Fruit fly (Drosophila melanogaster) whole organism: ENCODE data around the gene PGAP5.

Experiments
- CG8478 ChIP-seq: fragments of >200 bp; optimal IDR thresholded peaks from 2 replicates; lab custom pipeline; 2018; ENCODE audit warnings: inconsistent platforms
- Dll ChIP-seq: fragments of >200 bp; optimal IDR thresholded peaks from 2 replicates; lab custom pipeline; 2017
- EcR ChIP-seq, 2 experiments: fragments of >200 bp; optimal IDR thresholded peaks; 2 replicates each; lab custom pipeline; 2017; ENCODE audit warnings: missing biosample characterization in 2 of 2, missing genetic modification characterization in 2 of 2, missing genetic modification reagents in 2 of 2
- pan ChIP-seq: fragments of >200 bp; optimal IDR thresholded peaks from 2 replicates; lab custom pipeline; 2017
- psq ChIP-seq: fragments of >200 bp; optimal IDR thresholded peaks from 2 replicates; lab custom pipeline; 2017
- usp ChIP-seq: fragments of >200 bp; optimal IDR thresholded peaks from 2 replicates; lab custom pipeline; 2017; ENCODE audit warnings: missing biosample characterization, missing genetic modification characterization, mixed read lengths

DNA sequence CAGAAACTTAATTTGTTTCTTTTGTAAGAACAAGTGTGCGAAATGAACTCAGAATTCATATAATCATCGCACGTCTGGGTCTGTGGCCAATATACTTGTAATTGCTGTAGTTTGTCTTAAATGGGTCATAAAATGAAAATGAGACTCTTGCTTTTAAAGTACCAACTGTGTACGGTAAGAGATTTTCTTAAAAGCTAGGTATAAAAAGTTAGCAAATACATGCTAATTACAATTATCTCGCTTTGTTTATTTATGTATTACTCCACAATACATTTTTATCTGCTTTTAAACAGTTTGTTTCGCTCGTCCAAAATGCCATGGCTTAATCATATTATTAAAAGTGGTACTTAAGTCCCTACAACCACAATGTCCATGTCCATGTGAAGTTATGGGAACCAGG is 5.1 kb downstream of the PGAP5 start:
- no peak for TF ChIP-seq Dll (lab: Kevin White, UChicago)
- TF ChIP-seq psq (lab: Kevin White, UChicago): no peak
- TF ChIP-seq pan: no peak
- TF ChIP-seq CG8478 (lab: Kevin White, UChicago): no peak
- no peak for TF ChIP-seq usp (GFP tag; lab: Kevin White, UChicago)
- no peak for TF ChIP-seq EcR (GFP tag; optimal IDR thresholded peaks at IDR 0.05; lab: Kevin White, UChicago)
